Worm (Caenorhabditis elegans): ENCODE data around the gene nas-22.

nas-22 gene

DNA sequence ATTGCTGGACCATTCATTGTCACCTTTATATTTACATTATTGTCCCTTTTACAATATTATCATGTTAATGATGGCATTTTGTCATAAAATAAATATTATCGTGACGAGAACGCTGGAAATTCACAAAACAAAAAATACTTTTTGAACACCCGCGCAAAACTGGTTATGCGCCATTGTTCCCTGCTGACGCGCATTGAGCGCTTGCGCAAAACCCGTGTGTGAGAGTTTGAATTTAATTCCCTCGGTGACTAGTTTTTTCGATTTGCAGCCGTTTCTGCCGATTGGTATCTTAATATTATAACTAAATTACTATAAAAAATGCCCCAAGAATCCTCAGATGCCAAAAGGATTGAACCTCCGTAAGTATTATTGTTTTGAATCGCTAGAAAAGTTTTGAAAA is 46.9 kb downstream of the nas-22 start, which contains the start of gene pafo-1 (continued):
- TF ChIP-seq xnd-1 (tag; optimal IDR thresholded peaks at IDR 0.05) = peak; percentile 65
- TF ChIP-seq zim-3 (tag; optimal IDR thresholded peaks at IDR 0.05) = no peak
- TF ChIP-seq Y53G8AR.9 (GFP tag; conservative IDR thresholded peaks at IDR 0.05) = peak; percentile 91
- TF ChIP-seq madf-3 (GFP tag; IDR thresholded peaks at IDR 0.05) = peak; percentile 76; the same call in 1 of the 2 replicates
- TF ChIP-seq ztf-18 (tag; optimal IDR thresholded peaks at IDR 0.05) = peak; percentile 99
- TF ChIP-seq attf-5 (GFP tag; optimal IDR thresholded peaks at IDR 0.05) = peak; percentile 89
- peak; percentile 91 for TF ChIP-seq mcd-1 (GFP tag; IDR thresholded peaks at IDR 0.05)
- TF ChIP-seq unc-130 (GFP tag; optimal IDR thresholded peaks at IDR 0.05) = peak; percentile 57
- no peak for TF ChIP-seq sptf-2 (GFP tag; optimal IDR thresholded peaks at IDR 0.05)
- TF ChIP-seq nfya-1 (tag; optimal IDR thresholded peaks at IDR 0.05; ENCODE audit: borderline replicate concordance, insufficient read depth) = no peak
- peak; percentile 16 for TF ChIP-seq pha-4 (tag; optimal IDR thresholded peaks at IDR 0.05)
- peak; percentile 78 for TF ChIP-seq C06A6.2 (GFP tag; conservative IDR thresholded peaks at IDR 0.05)
- TF ChIP-seq aptf-3 (GFP tag; IDR thresholded peaks at IDR 0.05) = no peak
- no peak for TF ChIP-seq F39B2.1 (GFP tag; IDR thresholded peaks at IDR 0.05)
- no peak for TF ChIP-seq ets-4 (GFP tag; optimal IDR thresholded peaks at IDR 0.05)
- peak; percentile 85 for TF ChIP-seq repo-1 (tag; optimal IDR thresholded peaks at IDR 0.05)
- no peak for TF ChIP-seq ceh-79 (tag; optimal IDR thresholded peaks at IDR 0.05)
- no peak for TF ChIP-seq ztf-28 (GFP tag; IDR thresholded peaks at IDR 0.05)
- TF ChIP-seq lin-26 (GFP tag; IDR thresholded peaks at IDR 0.05) = no peak
- TF ChIP-seq ccch-3 (GFP tag; optimal IDR thresholded peaks at IDR 0.05) = no peak
- no peak for TF ChIP-seq rec-8 (tag; optimal IDR thresholded peaks at IDR 0.05)
- peak; percentile 81 for TF ChIP-seq madf-6 (GFP tag; IDR thresholded peaks at IDR 0.05)
- no peak for TF ChIP-seq egl-18 (GFP tag; IDR thresholded peaks at IDR 0.05)
- peak; percentile 47 for TF ChIP-seq snpc-1.1 (tag; optimal IDR thresholded peaks at IDR 0.05; ENCODE audit: insufficient read depth)
- no peak for TF ChIP-seq zfh-2 (GFP tag; conservative IDR thresholded peaks at IDR 0.05)
- TF ChIP-seq bed-2 (GFP tag; IDR thresholded peaks at IDR 0.05) = no peak
- TF ChIP-seq nhr-80 (tag; optimal IDR thresholded peaks at IDR 0.05) = peak; percentile 27
- TF ChIP-seq F10E7.11 (tag; optimal IDR thresholded peaks at IDR 0.05) = peak; percentile 10
- TF ChIP-seq gei-17 (GFP tag; optimal IDR thresholded peaks at IDR 0.05) = no peak
- no peak for TF ChIP-seq F37B4.10 (GFP tag; IDR thresholded peaks at IDR 0.05)
- peak; percentile 74 for TF ChIP-seq F33H1.4 (GFP tag; IDR thresholded peaks at IDR 0.05)
- peak; percentile 95 for TF ChIP-seq dpl-1 (GFP tag; optimal IDR thresholded peaks at IDR 0.05)
- TF ChIP-seq F22D6.2 (tag; optimal IDR thresholded peaks at IDR 0.05) = peak; percentile 45
- peak; percentile 66 for TF ChIP-seq tbp1 (GFP tag; optimal IDR thresholded peaks at IDR 0.05)
- TF ChIP-seq madf-10 (tag; optimal IDR thresholded peaks at IDR 0.05) = no peak
- peak; percentile 62; the same call in 1 of the 2 replicates for TF ChIP-seq attf-3 (GFP tag; conservative IDR thresholded peaks at IDR 0.05)
- no peak for TF ChIP-seq akir-1 (GFP tag; optimal IDR thresholded peaks at IDR 0.05)
- peak; percentile 35 for TF ChIP-seq B0035.1 (tag; optimal IDR thresholded peaks at IDR 0.05)
- TF ChIP-seq ztf-26 (tag; optimal IDR thresholded peaks at IDR 0.05) = peak; percentile 69
- peak; percentile 88 for TF ChIP-seq ZK185.1 (tag; optimal IDR thresholded peaks at IDR 0.05; ENCODE audit: poor library complexity, severe bottlenecking)

DNA sequence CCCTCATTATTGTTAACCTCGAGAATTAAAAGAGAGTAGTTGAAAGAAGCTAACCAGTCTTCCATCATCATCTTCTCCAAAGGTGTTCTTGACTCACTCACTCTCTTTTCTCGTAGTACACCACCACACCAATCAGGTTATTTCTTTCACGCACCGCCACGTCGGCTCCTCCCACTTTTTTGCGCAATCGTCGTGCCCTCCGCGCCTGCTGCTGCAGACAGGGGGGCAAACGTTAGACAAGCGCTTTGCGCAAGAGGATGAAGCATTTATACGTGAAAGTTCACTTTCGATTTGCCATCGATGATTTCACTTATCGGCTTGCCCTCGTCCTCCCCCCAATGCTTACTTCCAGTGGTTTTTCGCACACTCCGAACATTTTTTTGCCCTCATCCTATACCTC is 50.8 kb downstream of the nas-22 start:
- TF ChIP-seq zfh-2 (GFP tag; conservative IDR thresholded peaks at IDR 0.05) (peak; percentile 69), lsl-1 (GFP tag; optimal IDR thresholded peaks at IDR 0.05) (no peak), sea-2 (GFP tag; IDR thresholded peaks at IDR 0.05) (no peak)
